Fruit fly (Drosophila melanogaster): Measurements from ENCODE around the gene Alg9.

dm6 chr3R:25172976-25173375, 48.4 kb upstream of the Alg9 start:
- no peak for TF ChIP-seq CTCF (optimal IDR thresholded peaks at IDR 0.05)
- TF ChIP-seq CG8478 (optimal IDR thresholded peaks at IDR 0.05) = no peak

Measured in S2 (cell line).